Worm (Caenorhabditis elegans): Measurements from ENCODE around the gene hpl-1.

Gene hpl-1

DNA sequence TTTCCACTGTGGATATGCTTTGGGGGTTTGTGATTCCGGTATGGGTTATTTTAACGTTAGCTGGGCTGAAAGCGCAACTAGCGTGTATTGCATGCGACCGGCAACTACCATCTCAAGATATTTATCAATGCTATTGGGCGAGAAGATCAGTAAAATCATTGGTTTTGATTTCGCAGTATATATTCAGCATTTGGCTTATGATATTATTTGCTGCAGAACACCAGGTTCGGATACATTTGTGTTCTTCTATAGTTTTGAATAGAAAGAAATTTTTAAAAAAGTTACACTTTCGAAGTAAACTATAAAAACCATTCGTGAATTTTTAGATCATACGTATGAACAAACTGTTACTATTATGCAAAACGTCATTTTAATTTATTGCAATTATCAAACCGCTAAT is 27.2 kb upstream of the hpl-1 start:
- TF ChIP-seq lsy-2 (tag; optimal IDR thresholded peaks at IDR 0.05) (no peak), sma-3 (GFP tag; optimal IDR thresholded peaks at IDR 0.05) (no peak), blmp-1 (tag; optimal IDR thresholded peaks at IDR 0.05; ENCODE audit: insufficient read depth) (no peak), elt-3 (tag; optimal IDR thresholded peaks at IDR 0.05) (no peak), lin-11 (tag; optimal IDR thresholded peaks at IDR 0.05) (no peak), ztf-11 (tag; optimal IDR thresholded peaks at IDR 0.05) (no peak), fos-1 (tag; optimal IDR thresholded peaks at IDR 0.05) (no peak), lin-13 (GFP tag; optimal IDR thresholded peaks at IDR 0.05) (no peak), mdl-1 (tag; optimal IDR thresholded peaks at IDR 0.05) (no peak), nhr-77 (tag; optimal IDR thresholded peaks at IDR 0.05) (no peak), R02D3.7 (tag; optimal IDR thresholded peaks at IDR 0.05) (no peak), ztf-4 (tag; optimal IDR thresholded peaks at IDR 0.05) (no peak), nhr-12 (tag; optimal IDR thresholded peaks at IDR 0.05) (no peak), unc-39 (tag; optimal IDR thresholded peaks at IDR 0.05) (no peak), nhr-23 (tag; optimal IDR thresholded peaks at IDR 0.05) (no peak), Y55F3AM.14 (GFP tag; optimal IDR thresholded peaks at IDR 0.05) (no peak), dmd-4 (tag; optimal IDR thresholded peaks at IDR 0.05) (no peak)

DNA sequence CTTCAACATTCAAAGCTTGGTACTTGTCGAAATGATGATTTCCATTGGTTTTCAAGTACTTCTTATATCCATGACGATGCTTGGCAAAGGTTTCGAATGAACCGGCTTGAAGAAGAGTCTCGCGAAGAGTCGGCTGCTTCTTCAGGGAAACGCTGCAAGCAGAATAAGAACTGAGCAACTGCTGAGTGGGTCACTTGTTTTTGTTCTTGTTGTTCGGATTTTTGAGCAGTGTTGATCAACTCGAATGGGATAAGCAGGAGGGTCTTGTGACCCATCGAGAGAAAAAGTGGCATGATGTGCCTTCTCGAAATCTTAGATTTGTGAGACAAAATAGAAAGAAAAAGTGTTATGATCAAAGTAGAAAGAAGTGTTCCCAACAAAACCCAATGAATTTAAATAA is 24.6 kb upstream of the hpl-1 start:
- TF ChIP-seq unc-39 (tag; optimal IDR thresholded peaks at IDR 0.05) (no peak), C34F6.9 (tag; optimal IDR thresholded peaks at IDR 0.05) (peak; percentile 9), F13H6.1 (tag; optimal IDR thresholded peaks at IDR 0.05) (peak; percentile 43), ceh-82 (tag; optimal IDR thresholded peaks at IDR 0.05) (no peak), ztf-4 (tag; optimal IDR thresholded peaks at IDR 0.05) (peak; percentile 11), nhr-129 (tag; optimal IDR thresholded peaks at IDR 0.05) (peak; percentile 52), sma-9 (GFP tag; optimal IDR thresholded peaks at IDR 0.05) (peak; percentile 27), sma-9 (tag; optimal IDR thresholded peaks at IDR 0.05) (no peak), Y55F3AM.14 (GFP tag; optimal IDR thresholded peaks at IDR 0.05) (no peak), snpc-4 (tag; optimal IDR thresholded peaks at IDR 0.05) (peak; percentile 86)

- TF ChIP-seq lsy-2 (tag; optimal IDR thresholded peaks at IDR 0.05) (peak in 1 of 2 experiments; percentile 9), elt-3 (tag; optimal IDR thresholded peaks at IDR 0.05) (no peak), nhr-129 (tag; optimal IDR thresholded peaks at IDR 0.05) (peak; percentile 48), fos-1 (tag; optimal IDR thresholded peaks at IDR 0.05) (peak; percentile 30), sma-9 (GFP tag; optimal IDR thresholded peaks at IDR 0.05) (peak; percentile 4), sma-9 (tag; optimal IDR thresholded peaks at IDR 0.05) (no peak), dmd-4 (tag; optimal IDR thresholded peaks at IDR 0.05) (no peak)
These were observed 23.8 kb upstream of the hpl-1 start, which contains the start of gene asp-4 for ce11 chrX:13221357-13221756. Gene asp-4, minus strand, starts transcription at chrX:13221462.

DNA sequence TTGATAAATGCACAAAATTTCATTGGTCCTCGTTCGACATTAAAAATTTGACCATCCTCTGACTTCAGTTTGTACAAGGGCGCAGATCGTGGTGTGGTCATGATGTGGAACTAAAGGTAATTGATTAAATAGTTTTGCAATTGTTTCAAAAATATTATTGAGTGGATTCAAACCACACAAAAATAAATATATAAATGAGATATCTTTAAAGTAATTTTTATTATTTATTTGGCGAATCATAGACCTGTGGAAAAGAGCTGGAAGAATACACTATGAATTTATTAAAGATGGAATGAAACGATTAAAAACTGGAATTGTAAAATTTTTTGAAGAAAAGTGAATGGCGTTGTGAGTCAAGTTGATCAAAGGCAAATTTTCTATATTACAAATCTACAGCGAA is 21.8 kb upstream of the hpl-1 start, which contains the start of gene skr-20:
TSS of gene skr-20 (minus strand) at position 101 of the 400 bp plus-strand sequence.
- no peak for TF ChIP-seq ama-1 (optimal IDR thresholded peaks at IDR 0.05)
- TF ChIP-seq crh-2 (tag; optimal IDR thresholded peaks at IDR 0.05): no peak
- TF ChIP-seq fos-1 (tag; optimal IDR thresholded peaks at IDR 0.05): no peak
- no peak for TF ChIP-seq blmp-1 (tag; optimal IDR thresholded peaks at IDR 0.05; ENCODE audit: insufficient read depth)
- no peak for TF ChIP-seq lin-11 (tag; optimal IDR thresholded peaks at IDR 0.05)
- no peak for TF ChIP-seq F13H6.1 (tag; optimal IDR thresholded peaks at IDR 0.05)
- TF ChIP-seq nhr-23 (tag; optimal IDR thresholded peaks at IDR 0.05): no peak
- TF ChIP-seq sem-4 (tag; optimal IDR thresholded peaks at IDR 0.05): no peak
- no peak for TF ChIP-seq ceh-82 (tag; optimal IDR thresholded peaks at IDR 0.05)
- no peak for TF ChIP-seq mdl-1 (tag; optimal IDR thresholded peaks at IDR 0.05)
- TF ChIP-seq mab-5 (tag; optimal IDR thresholded peaks at IDR 0.05): no peak
- TF ChIP-seq nhr-25 (tag; optimal IDR thresholded peaks at IDR 0.05): no peak
- no peak for TF ChIP-seq sma-9 (GFP tag; optimal IDR thresholded peaks at IDR 0.05)
- TF ChIP-seq sma-9 (tag; optimal IDR thresholded peaks at IDR 0.05): no peak
- no peak for TF ChIP-seq ztf-1 (GFP tag; conservative IDR thresholded peaks at IDR 0.05)
- no peak for TF ChIP-seq peb-1 (tag; optimal IDR thresholded peaks at IDR 0.05)
- no peak for TF ChIP-seq sma-3 (GFP tag; optimal IDR thresholded peaks at IDR 0.05)

- TF ChIP-seq Y55F3AM.14 (GFP tag; optimal IDR thresholded peaks at IDR 0.05) (no peak), nhr-129 (tag; optimal IDR thresholded peaks at IDR 0.05) (no peak), skn-1 (tag; optimal IDR thresholded peaks at IDR 0.05) (no peak), peb-1 (tag; optimal IDR thresholded peaks at IDR 0.05) (no peak), lin-11 (tag; optimal IDR thresholded peaks at IDR 0.05) (no peak), nhr-25 (tag; optimal IDR thresholded peaks at IDR 0.05) (no peak), gmeb-1 (tag; optimal IDR thresholded peaks at IDR 0.05) (no peak), unc-55 (GFP tag; optimal IDR thresholded peaks at IDR 0.05) (no peak), ceh-82 (tag; optimal IDR thresholded peaks at IDR 0.05) (no peak), nhr-21 (tag; optimal IDR thresholded peaks at IDR 0.05) (no peak), elt-1 (tag; optimal IDR thresholded peaks at IDR 0.05) (no peak), egl-27 (tag; optimal IDR thresholded peaks at IDR 0.05) (no peak), nhr-237 (tag; optimal IDR thresholded peaks at IDR 0.05) (no peak), alr-1 (tag; optimal IDR thresholded peaks at IDR 0.05) (no peak), ama-1 (optimal IDR thresholded peaks at IDR 0.05) (no peak)
These were observed 20.6 kb upstream of the hpl-1 start, which contains the start of gene skr-19 for ce11 chrX:13224608-13225007. Gene skr-19, minus strand, starts transcription at chrX:13224708.

Measured in whole organism, L2 larva.